Worm (Caenorhabditis elegans) whole organism, L4 larva: ENCODE measurements around the gene vps-41.

ENCODE experiments used
- F44E2.7 ChIP-seq: fragments of 200-800 bp; sonication (Bioruptor generic); IDR thresholded peaks from 2 replicates; pipeline ENCODE4 v2.1.2; 2022; ENCODE audit warnings: missing genetic modification characterization, missing compliant biosample characterization
- R02D3.7 ChIP-seq: fragments of 150-350 bp; sonication (generic microtip); optimal IDR thresholded peaks from 3 replicates; lab custom pipeline; 2014; ENCODE audit warnings: missing biosample characterization, missing genetic modification characterization
- Y48G9A.11 ChIP-seq: fragments of 200-800 bp; sonication (Bioruptor generic); IDR thresholded peaks from 2 replicates; pipeline ENCODE4 v1.3.6; 2022; ENCODE audit warnings: missing genetic modification reagents, missing genetic modification characterization, missing compliant biosample characterization
- Y5F2A.4 ChIP-seq: fragments of 200-800 bp; sonication (Bioruptor generic); optimal IDR thresholded peaks from 2 replicates; lab custom pipeline; 2018; ENCODE audit warnings: mild to moderate bottlenecking, missing genetic modification characterization, missing compliant biosample characterization
- aha-1 ChIP-seq: fragments of 150-350 bp; peaks from one replicate; lab custom pipeline; 2014; ENCODE audit warnings: missing biosample characterization, missing genetic modification characterization
- attf-4 ChIP-seq: sonication (generic microtip); optimal IDR thresholded peaks from 3 replicates; lab custom pipeline; 2017; ENCODE audit warnings: missing biosample characterization, missing genetic modification characterization
- ceh-32 ChIP-seq: sonication (generic microtip); optimal IDR thresholded peaks from 2 replicates; lab custom pipeline; 2016; ENCODE audit warnings: mild to moderate bottlenecking, missing genetic modification characterization, missing compliant biosample characterization; ENCODE audit not compliant: poor library complexity
- cey-2 ChIP-seq: sonication (generic microtip); optimal IDR thresholded peaks from 3 replicates; lab custom pipeline; 2017; ENCODE audit warnings: missing genetic modification characterization, mild to moderate bottlenecking, missing compliant biosample characterization, antibody characterized with exemption, borderline replicate concordance; ENCODE audit not compliant: insufficient read depth
- daf-12 ChIP-seq: fragments of 150-350 bp; optimal IDR thresholded peaks from 2 replicates; lab custom pipeline; 2014; ENCODE audit warnings: missing biosample characterization, missing genetic modification reagents, missing genetic modification characterization
- dmd-6 ChIP-seq: fragments of 200-800 bp; sonication (Bioruptor generic); IDR thresholded peaks from 2 replicates; pipeline ENCODE4 v1.3.6; 2022; ENCODE audit warnings: missing genetic modification reagents, missing genetic modification characterization, missing compliant biosample characterization
- dmd-8 ChIP-seq: fragments of 200-800 bp; sonication (Bioruptor generic); IDR thresholded peaks from 2 replicates; pipeline ENCODE4 v1.3.6; 2022; ENCODE audit warnings: missing genetic modification characterization, missing compliant biosample characterization
- egl-27 ChIP-seq: sonication (generic microtip); optimal IDR thresholded peaks from 3 replicates; lab custom pipeline; 2017; ENCODE audit warnings: missing biosample characterization, missing genetic modification reagents, missing genetic modification characterization
- fkh-10 ChIP-seq: fragments of 150-350 bp; optimal IDR thresholded peaks from 2 replicates; lab custom pipeline; 2014; ENCODE audit warnings: missing biosample characterization, missing genetic modification reagents, missing genetic modification characterization
- gei-8 ChIP-seq: fragments of 200-800 bp; sonication (Bioruptor generic); optimal IDR thresholded peaks from 2 replicates; lab custom pipeline; 2018; ENCODE audit warnings: mild to moderate bottlenecking, missing genetic modification characterization, missing compliant biosample characterization
- hlh-11 ChIP-seq: fragments of 200-800 bp; sonication (Bioruptor generic); optimal IDR thresholded peaks from 2 replicates; lab custom pipeline; 2018; ENCODE audit warnings: mild to moderate bottlenecking, missing genetic modification characterization, missing compliant biosample characterization
- jun-1 ChIP-seq: fragments of 150-350 bp; optimal IDR thresholded peaks from 2 replicates; lab custom pipeline; 2014; ENCODE audit warnings: missing biosample characterization, missing genetic modification reagents, missing genetic modification characterization
- lin-1 ChIP-seq: fragments of 200-800 bp; sonication (Bioruptor generic); IDR thresholded peaks from 2 replicates; pipeline ENCODE4 v1.3.6; 2022; ENCODE audit warnings: missing genetic modification reagents, missing genetic modification characterization, missing compliant biosample characterization
- lin-13 ChIP-seq: fragments of 150-350 bp; optimal IDR thresholded peaks from 2 replicates; lab custom pipeline; 2014; ENCODE audit warnings: missing biosample characterization, missing genetic modification reagents, missing genetic modification characterization
- lir-3 ChIP-seq: sonication (generic microtip); optimal IDR thresholded peaks from 2 replicates; lab custom pipeline; 2016; ENCODE audit warnings: mild to moderate bottlenecking, missing genetic modification characterization, missing compliant biosample characterization
- mep-1 ChIP-seq: fragments of 150-350 bp; sonication (generic microtip); optimal IDR thresholded peaks from 3 replicates; lab custom pipeline; 2014; ENCODE audit warnings: missing biosample characterization, missing genetic modification characterization
- nhr-10 ChIP-seq: fragments of 150-350 bp; optimal IDR thresholded peaks from 2 replicates; lab custom pipeline; 2014; ENCODE audit warnings: missing biosample characterization, missing genetic modification characterization
- nhr-102 ChIP-seq: sonication (generic microtip); optimal IDR thresholded peaks from 2 replicates; lab custom pipeline; 2016; ENCODE audit warnings: mild to moderate bottlenecking, missing genetic modification characterization, moderate library complexity, missing compliant biosample characterization
- nhr-11 ChIP-seq: fragments of 150-350 bp; optimal IDR thresholded peaks from 2 replicates; lab custom pipeline; 2014; ENCODE audit warnings: missing biosample characterization, missing genetic modification characterization
- nhr-111 ChIP-seq: fragments of 200-800 bp; sonication (Bioruptor generic); optimal IDR thresholded peaks from 2 replicates; lab custom pipeline; 2018; ENCODE audit warnings: mild to moderate bottlenecking, missing genetic modification characterization, missing compliant biosample characterization
- nhr-237 ChIP-seq: sonication (generic microtip); optimal IDR thresholded peaks from 2 replicates; lab custom pipeline; 2017; ENCODE audit warnings: missing biosample characterization, missing genetic modification characterization
- nhr-25 ChIP-seq: sonication (generic microtip); optimal IDR thresholded peaks from 2 replicates; lab custom pipeline; 2017; ENCODE audit warnings: missing genetic modification characterization, mild to moderate bottlenecking, missing compliant biosample characterization, antibody characterized with exemption, moderate library complexity, borderline replicate concordance; ENCODE audit not compliant: insufficient read depth
- nhr-28 ChIP-seq: fragments of 150-350 bp; optimal IDR thresholded peaks from 2 replicates; lab custom pipeline; 2014; ENCODE audit warnings: missing biosample characterization, missing genetic modification characterization
- nhr-41 ChIP-seq: fragments of 200-800 bp; sonication (Bioruptor generic); IDR thresholded peaks from 2 replicates; pipeline ENCODE4 v1.3.6; 2022; ENCODE audit warnings: missing genetic modification reagents, missing genetic modification characterization, missing compliant biosample characterization
- nhr-48 ChIP-seq: sonication (generic microtip); optimal IDR thresholded peaks from 2 replicates; lab custom pipeline; 2016; ENCODE audit warnings: mild to moderate bottlenecking, missing genetic modification characterization, missing compliant biosample characterization
- nhr-6 ChIP-seq: fragments of 150-350 bp; optimal IDR thresholded peaks from 2 replicates; lab custom pipeline; 2014; ENCODE audit warnings: missing biosample characterization, missing genetic modification characterization
- nhr-77 ChIP-seq: fragments of 150-350 bp; optimal IDR thresholded peaks from 2 replicates; lab custom pipeline; 2014; ENCODE audit warnings: missing biosample characterization, missing genetic modification characterization
- pha-4 ChIP-seq, 2 experiments: fragments of 150-350 bp in 1 of 2; fragments of 200-800 bp in 1 of 2; sonication (Bioruptor generic) in 1 of 2; IDR thresholded peaks in 1 of 2; optimal IDR thresholded peaks in 1 of 2; 2 replicates each; pipeline versions ENCODE4 v1.3.6 to Lab custom; 2014 to 2022; ENCODE audit warnings: missing genetic modification characterization in 2 of 2, missing genetic modification reagents in 2 of 2, missing biosample characterization in 1 of 2, missing compliant biosample characterization in 1 of 2
- php-3 ChIP-seq: fragments of 200-800 bp; sonication (Bioruptor generic); IDR thresholded peaks from 2 replicates; pipeline ENCODE4 v1.3.6; 2022; ENCODE audit warnings: missing genetic modification reagents, missing genetic modification characterization, missing compliant biosample characterization
- saeg-2 ChIP-seq: fragments of 200-800 bp; sonication (Bioruptor generic); IDR thresholded peaks from 2 replicates; pipeline ENCODE4 v1.3.6; 2022; ENCODE audit warnings: missing genetic modification reagents, missing genetic modification characterization, missing compliant biosample characterization
- sdz-12 ChIP-seq: fragments of 200-800 bp; sonication (Bioruptor generic); optimal IDR thresholded peaks from 2 replicates; lab custom pipeline; 2018; ENCODE audit warnings: mild to moderate bottlenecking, missing genetic modification characterization, missing compliant biosample characterization
- snpc-1.2 ChIP-seq: fragments of 200-800 bp; sonication (Bioruptor generic); IDR thresholded peaks from 2 replicates; pipeline ENCODE4 v1.3.6; 2022; ENCODE audit warnings: missing genetic modification reagents, missing genetic modification characterization, missing compliant biosample characterization
- spr-1 ChIP-seq: sonication (generic microtip); optimal IDR thresholded peaks from 2 replicates; lab custom pipeline; 2016; ENCODE audit warnings: mild to moderate bottlenecking, missing genetic modification characterization, missing compliant biosample characterization
- unc-39 ChIP-seq: sonication (generic microtip); optimal IDR thresholded peaks from 2 replicates; lab custom pipeline; 2017; ENCODE audit warnings: missing biosample characterization, missing genetic modification characterization
- unc-62 ChIP-seq, 3 experiments: fragments of 150-350 bp in 1 of 3; sonication (generic microtip); optimal IDR thresholded peaks in 2 of 3; peaks in 1 of 3; 1 replicate in 1 of 3; 2 replicates in 2 of 3; lab custom pipeline; 2014 to 2017; ENCODE audit warnings: missing biosample characterization in 3 of 3, missing genetic modification characterization in 3 of 3, missing genetic modification reagents in 3 of 3, missing genotype in 1 of 3
- zag-1 ChIP-seq: fragments of 150-350 bp; optimal IDR thresholded peaks from 2 replicates; lab custom pipeline; 2014; ENCODE audit warnings: missing biosample characterization, missing genetic modification characterization
- zip-11 ChIP-seq: fragments of 200-800 bp; sonication (Bioruptor generic); IDR thresholded peaks from 2 replicates; pipeline ENCODE4 v1.3.6; 2022; ENCODE audit warnings: missing genetic modification characterization, missing compliant biosample characterization

vps-41 gene

DNA sequence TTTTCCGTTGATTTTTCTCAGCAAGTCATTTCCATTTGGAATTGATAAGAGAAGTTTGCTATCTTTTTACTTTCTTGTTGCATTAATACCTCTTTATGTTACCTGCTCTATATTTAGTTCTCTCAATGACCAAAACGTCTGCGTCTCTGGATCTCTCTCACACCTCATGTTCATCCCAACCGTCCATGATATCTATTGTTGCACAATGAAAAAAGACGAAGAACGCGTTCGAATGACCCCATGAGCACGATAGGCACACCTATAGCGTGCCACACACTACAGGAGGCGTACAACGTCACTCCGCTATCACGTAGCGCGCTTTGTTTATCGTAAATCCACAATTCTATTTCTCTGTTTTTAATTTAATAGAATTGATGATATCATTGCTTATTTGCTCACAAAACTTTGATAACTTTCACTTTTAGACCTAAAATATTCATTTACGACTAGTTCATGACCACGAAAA is 4.4 kb upstream of the vps-41 start, which contains the start of gene Y34B4A.2 (continued):
- TF ChIP-seq snpc-1.2 (GFP tag; lab: Robert Waterston, UW) (no peak), gei-8 (GFP tag; lab: Kevin White, UChicago) (no peak), php-3 (GFP tag; lab: Robert Waterston, UW) (peak; percentile 53; the same call in 1 of the 2 replicates), cey-2 (tag; lab: Kevin White, UChicago) (no peak), unc-39 (tag; lab: Kevin White, UChicago) (no peak), lin-1 (no peak), mep-1 (peak; percentile 51), Y5F2A.4 (no peak), dmd-8 (GFP tag; lab: Robert Waterston, UW) (no peak), nhr-102 (tag; lab: Kevin White, UChicago) (peak; percentile 34), nhr-41 (GFP tag; lab: Robert Waterston, UW) (no peak), lir-3 (tag; lab: Kevin White, UChicago) (no peak), pha-4 (GFP tag; IDR thresholded peaks at IDR 0.05; lab: Robert Waterston, UW) (no peak), pha-4 (tag; optimal IDR thresholded peaks at IDR 0.05; lab: Kevin White, UChicago) (no peak), lin-13 (GFP tag; lab: Kevin White, UChicago) (no peak), dmd-6 (peak; percentile 60), R02D3.7 (peak; percentile 36), nhr-6 (tag; lab: Kevin White, UChicago) (peak; percentile 11), nhr-11 (tag; lab: Kevin White, UChicago) (no peak), nhr-25 (no peak), fkh-10 (GFP tag; lab: Kevin White, UChicago) (no peak), zip-11 (GFP tag; lab: Robert Waterston, UW) (no peak), egl-27 (no peak), F44E2.7 (GFP tag; lab: Robert Waterston, UW) (no peak), hlh-11 (tag; lab: Kevin White, UChicago) (peak; percentile 76), nhr-28 (peak; percentile 96), aha-1 (tag; lab: Kevin White, UChicago) (peak; percentile 27), nhr-77 (tag; lab: Kevin White, UChicago) (peak; percentile 22), sdz-12 (no peak), spr-1 (tag; lab: Kevin White, UChicago) (no peak), zag-1 (no peak), nhr-10 (tag; lab: Kevin White, UChicago) (no peak), jun-1 (tag; lab: Kevin White, UChicago) (no peak), nhr-48 (tag; lab: Kevin White, UChicago) (peak; percentile 1), saeg-2 (GFP tag; lab: Robert Waterston, UW) (no peak), daf-12 (tag; lab: Kevin White, UChicago) (no peak), attf-4 (no peak), nhr-111 (no peak)

DNA sequence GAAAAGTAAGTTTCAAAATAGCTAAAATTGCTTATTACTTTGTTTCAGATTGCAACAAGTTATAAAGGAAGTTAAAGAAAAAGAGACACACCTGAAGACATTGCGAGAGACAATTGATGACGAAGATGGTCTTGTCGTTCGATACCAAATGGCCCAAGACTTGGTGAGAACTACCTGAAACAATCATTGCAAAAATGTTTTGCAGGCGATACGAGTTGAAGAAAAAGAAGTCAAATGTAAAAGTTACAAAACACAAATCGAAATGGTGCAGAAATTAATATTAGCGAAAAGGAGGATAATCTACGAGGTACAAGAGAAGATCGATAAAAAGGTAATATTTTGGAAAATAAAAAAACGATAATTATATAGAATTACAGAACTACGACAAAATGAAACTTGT is 4.0 kb upstream of the vps-41 start, which contains the start of gene rga-8:
TSS of gene rga-8 (minus strand) at position 101 of the 400 bp plus-strand sequence.
- peak in 1 of 2 experiments; percentile 1 for TF ChIP-seq unc-62 (GFP tag; optimal IDR thresholded peaks at IDR 0.05 in 1 of 2; lab: Kevin White, UChicago)
- TF ChIP-seq unc-62 (tag; optimal IDR thresholded peaks at IDR 0.05; lab: Kevin White, UChicago), result no peak
- TF ChIP-seq nhr-237 (tag; lab: Kevin White, UChicago), result no peak

DNA sequence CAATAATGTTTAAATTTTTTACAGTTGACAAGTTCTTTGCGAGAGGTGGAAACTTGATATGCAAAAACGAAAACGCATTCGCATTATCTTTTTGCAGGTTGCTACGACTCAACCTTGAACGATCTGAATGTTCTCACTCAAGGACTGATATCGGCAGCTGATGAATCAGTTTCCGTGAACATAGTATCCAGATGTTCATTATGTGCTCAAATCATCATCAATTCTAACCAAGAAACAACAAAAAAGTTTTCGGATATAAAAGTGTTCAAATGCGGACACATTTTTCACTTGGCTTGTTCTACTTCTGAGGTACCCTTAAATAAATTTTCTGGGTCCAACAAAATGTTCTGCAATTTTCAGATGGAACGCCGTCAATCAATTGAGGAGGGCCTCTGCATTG is 5.5 kb downstream of the vps-41 start:
- peak; percentile 65 for TF ChIP-seq aha-1 (tag; lab: Kevin White, UChicago)
- no peak for TF ChIP-seq zag-1
- peak in 1 of 2 experiments; percentile 95 for TF ChIP-seq unc-62 (GFP tag; optimal IDR thresholded peaks at IDR 0.05 in 1 of 2; lab: Kevin White, UChicago)
- no peak for TF ChIP-seq unc-62 (tag; optimal IDR thresholded peaks at IDR 0.05; lab: Kevin White, UChicago)
- no peak for TF ChIP-seq nhr-111
- no peak for TF ChIP-seq Y48G9A.11 (GFP tag; lab: Robert Waterston, UW)
- TF ChIP-seq ceh-32, result no peak
